Worm (Caenorhabditis elegans): ENCODE results near the gene clec-59.

Gene clec-59

DNA sequence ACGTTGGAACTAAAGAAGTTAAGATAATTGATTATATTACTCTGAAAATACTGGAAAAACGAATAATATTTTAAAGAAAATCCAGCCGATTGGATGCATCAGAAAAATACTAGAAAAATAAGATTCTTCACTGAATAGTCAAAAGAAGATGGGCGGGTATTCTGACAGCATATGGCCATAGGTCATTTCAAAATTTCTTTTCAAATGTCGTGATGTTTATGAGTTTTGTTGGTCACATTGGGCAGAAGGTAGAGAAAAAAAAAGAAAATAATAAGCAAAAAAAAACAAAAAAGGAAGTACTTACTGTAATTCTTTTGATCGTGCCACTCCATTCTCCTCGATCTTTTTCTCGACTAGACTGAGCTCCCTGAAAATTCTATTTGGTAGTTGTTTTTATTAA lies 44.3 kb upstream of the clec-59 start, which contains the start of gene F59B10.5:
Gene F59B10.5, minus strand, starts transcription at position 101 of the 400 bp plus-strand sequence.
- TF ChIP-seq C34B4.2 (tag; optimal IDR thresholded peaks at IDR 0.05) (no peak), dpl-1 (GFP tag; optimal IDR thresholded peaks at IDR 0.05) (no peak), ceh-63 (GFP tag; optimal IDR thresholded peaks at IDR 0.05) (no peak), nhr-85 (tag) (no peak), pqm-1 (tag; optimal IDR thresholded peaks at IDR 0.05) (no peak), nhr-12 (tag; optimal IDR thresholded peaks at IDR 0.05) (no peak), zag-1 (tag; optimal IDR thresholded peaks at IDR 0.05) (no peak), elt-3 (tag; optimal IDR thresholded peaks at IDR 0.05) (no peak), isw-1 (GFP tag; IDR thresholded peaks at IDR 0.05) (no peak), nhr-77 (tag; optimal IDR thresholded peaks at IDR 0.05) (no peak), lin-13 (GFP tag; optimal IDR thresholded peaks at IDR 0.05) (no peak), Y116A8C.19 (tag; optimal IDR thresholded peaks at IDR 0.05; ENCODE audit: borderline replicate concordance) (no peak), tbx-2 (tag; optimal IDR thresholded peaks at IDR 0.05) (no peak), nhr-11 (tag; optimal IDR thresholded peaks at IDR 0.05) (no peak)

- peak; percentile 98 for TF ChIP-seq blmp-1 (tag; optimal IDR thresholded peaks at IDR 0.05)
- no peak for TF ChIP-seq nhr-77 (tag; optimal IDR thresholded peaks at IDR 0.05)
- TF ChIP-seq jun-1 (tag; optimal IDR thresholded peaks at IDR 0.05), result no peak
- TF ChIP-seq unc-130 (tag; optimal IDR thresholded peaks at IDR 0.05), result no peak
- TF ChIP-seq ceh-63 (GFP tag; optimal IDR thresholded peaks at IDR 0.05), result no peak
- TF ChIP-seq mdl-1 (tag; optimal IDR thresholded peaks at IDR 0.05), result no peak
- no peak for TF ChIP-seq sup-37 (GFP tag; optimal IDR thresholded peaks at IDR 0.05)
Observed at ce11 chrII:10523031-10523430, 43.8 kb upstream of the clec-59 start.

ce11 chrII:10519863-10520262 lies 40.6 kb upstream of the clec-59 start:
- no peak for TF ChIP-seq ama-1 (optimal IDR thresholded peaks at IDR 0.05)
- TF ChIP-seq C34B4.2 (tag; optimal IDR thresholded peaks at IDR 0.05), result no peak
- no peak for TF ChIP-seq vab-15 (tag; optimal IDR thresholded peaks at IDR 0.05)
- no peak for TF ChIP-seq hlh-4 (tag; optimal IDR thresholded peaks at IDR 0.05)
- no peak for TF ChIP-seq efl-1 (optimal IDR thresholded peaks at IDR 0.05)
- TF ChIP-seq efl-1 (GFP tag; optimal IDR thresholded peaks at IDR 0.05 in 1 of 2), result peak in 1 of 2 experiments; percentile 63
- TF ChIP-seq snu-23 (GFP tag; optimal IDR thresholded peaks at IDR 0.05), result no peak
- no peak for TF ChIP-seq fos-1 (tag; optimal IDR thresholded peaks at IDR 0.05)
- no peak for TF ChIP-seq jun-1 (tag; optimal IDR thresholded peaks at IDR 0.05)

- TF ChIP-seq egl-27 (tag; optimal IDR thresholded peaks at IDR 0.05), result no peak
- no peak for TF ChIP-seq nhr-76 (tag; optimal IDR thresholded peaks at IDR 0.05)
- TF ChIP-seq nhr-20 (tag; optimal IDR thresholded peaks at IDR 0.05), result peak; percentile 8
- TF ChIP-seq snu-23 (GFP tag; optimal IDR thresholded peaks at IDR 0.05), result peak; percentile 2
- peak; percentile 15 for TF ChIP-seq lin-14 (GFP tag; optimal IDR thresholded peaks at IDR 0.05)
- TF ChIP-seq blmp-1 (tag; optimal IDR thresholded peaks at IDR 0.05), result peak; percentile 16
- TF ChIP-seq tbx-2 (tag; optimal IDR thresholded peaks at IDR 0.05), result no peak
- no peak for TF ChIP-seq ceh-8 (GFP tag; optimal IDR thresholded peaks at IDR 0.05)
- peak; percentile 84 for TF ChIP-seq nhr-85 (tag)
- no peak for TF ChIP-seq unc-130 (tag; optimal IDR thresholded peaks at IDR 0.05)
- TF ChIP-seq fkh-10 (GFP tag; optimal IDR thresholded peaks at IDR 0.05), result no peak
- peak in 1 of 6 experiments; percentile 8 for TF ChIP-seq elt-3 (tag; optimal IDR thresholded peaks at IDR 0.05)
- TF ChIP-seq nhr-71 (tag; optimal IDR thresholded peaks at IDR 0.05), result peak; percentile 7
Observed at ce11 chrII:10519017-10519416, 39.8 kb upstream of the clec-59 start, which contains the start of gene F59B10.4. F59B10.4 (minus strand) TSS chrII:10519117.

- TF ChIP-seq snu-23 (GFP tag; optimal IDR thresholded peaks at IDR 0.05) (peak; percentile 49), efl-1 (optimal IDR thresholded peaks at IDR 0.05) (no peak), efl-1 (GFP tag; optimal IDR thresholded peaks at IDR 0.05 in 1 of 2) (no peak), ztf-11 (tag; optimal IDR thresholded peaks at IDR 0.05) (no peak), nhr-12 (tag; optimal IDR thresholded peaks at IDR 0.05) (no peak), swsn-7 (tag; optimal IDR thresholded peaks at IDR 0.05) (no peak), C34B4.2 (tag; optimal IDR thresholded peaks at IDR 0.05) (no peak), sptf-1 (tag; optimal IDR thresholded peaks at IDR 0.05) (no peak), ceh-82 (tag; optimal IDR thresholded peaks at IDR 0.05) (no peak), lin-39 (tag; optimal IDR thresholded peaks at IDR 0.05) (no peak), pag-3 (tag; optimal IDR thresholded peaks at IDR 0.05; ENCODE audit: borderline replicate concordance, insufficient read depth) (no peak), lir-3 (tag; optimal IDR thresholded peaks at IDR 0.05; ENCODE audit: poor library complexity) (no peak), lin-35 (GFP tag; optimal IDR thresholded peaks at IDR 0.05) (peak in 1 of 2 experiments; percentile 24), snpc-4 (tag; optimal IDR thresholded peaks at IDR 0.05) (no peak), nhr-76 (tag; optimal IDR thresholded peaks at IDR 0.05) (no peak), fos-1 (tag; optimal IDR thresholded peaks at IDR 0.05) (no peak), nhr-20 (tag; optimal IDR thresholded peaks at IDR 0.05) (peak; percentile 48), tbx-2 (tag; optimal IDR thresholded peaks at IDR 0.05) (no peak), blmp-1 (tag; optimal IDR thresholded peaks at IDR 0.05) (peak; percentile 74), mdl-1 (tag; optimal IDR thresholded peaks at IDR 0.05) (no peak), nhr-85 (tag) (peak; percentile 63), rnt-1 (tag; optimal IDR thresholded peaks at IDR 0.05) (no peak), xbp-1 (tag; optimal IDR thresholded peaks at IDR 0.05) (no peak)
Observed at ce11 chrII:10516375-10516774, 37.1 kb upstream of the clec-59 start.
